Worm (Caenorhabditis elegans) whole organism, L3 larva: ENCODE measurements around the gene cmtr-2.

ENCODE experiments used
- R02D3.7 ChIP-seq: fragments of 150-350 bp; optimal IDR thresholded peaks from 2 replicates; lab custom pipeline; 2014; ENCODE audit warnings: missing biosample characterization, missing genetic modification characterization
- aly-2 ChIP-seq: fragments of 150-350 bp; optimal IDR thresholded peaks from 2 replicates; lab custom pipeline; 2014; ENCODE audit warnings: missing biosample characterization, missing genetic modification characterization
- ama-1 ChIP-seq: fragments of 150-350 bp; optimal IDR thresholded peaks from 2 replicates; lab custom pipeline; 2018
- ceh-16 ChIP-seq: sonication (generic microtip); optimal IDR thresholded peaks from 2 replicates; lab custom pipeline; 2017; ENCODE audit warnings: missing biosample characterization, missing genetic modification characterization
- ceh-28 ChIP-seq: fragments of 150-350 bp; optimal IDR thresholded peaks from 2 replicates; lab custom pipeline; 2014; ENCODE audit warnings: missing biosample characterization, missing genetic modification reagents, missing genetic modification characterization
- ceh-82 ChIP-seq: fragments of 150-350 bp; optimal IDR thresholded peaks from 2 replicates; lab custom pipeline; 2014; ENCODE audit warnings: missing biosample characterization, missing genetic modification characterization
- ceh-9 ChIP-seq: sonication (generic microtip); optimal IDR thresholded peaks from 2 replicates; lab custom pipeline; 2018; ENCODE audit warnings: missing biosample characterization, missing genetic modification characterization
- daf-12 ChIP-seq: fragments of 150-350 bp; optimal IDR thresholded peaks from 2 replicates; lab custom pipeline; 2014; ENCODE audit warnings: missing biosample characterization, missing genetic modification reagents, missing genetic modification characterization
- egl-27 ChIP-seq: sonication (generic microtip); optimal IDR thresholded peaks from 4 replicates; lab custom pipeline; 2017; ENCODE audit warnings: missing biosample characterization, missing genetic modification reagents, missing genetic modification characterization
- egl-5 ChIP-seq: fragments of 150-350 bp; optimal IDR thresholded peaks from 2 replicates; lab custom pipeline; 2017; ENCODE audit warnings: missing biosample characterization, missing genetic modification reagents, missing genetic modification characterization, inconsistent platforms
- elt-1 ChIP-seq: fragments of 150-350 bp; optimal IDR thresholded peaks from 2 replicates; lab custom pipeline; 2014; ENCODE audit warnings: missing biosample characterization, missing genetic modification characterization
- elt-2 ChIP-seq: sonication (generic microtip); optimal IDR thresholded peaks from 2 replicates; lab custom pipeline; 2016; ENCODE audit warnings: missing genetic modification reagents, mild to moderate bottlenecking, missing genetic modification characterization, missing compliant biosample characterization
- elt-3 ChIP-seq, 3 experiments: fragments of 150-350 bp in 1 of 3; sonication (generic microtip) in 2 of 3; optimal IDR thresholded peaks; 2 replicates in 2 of 3; 4 replicates in 1 of 3; lab custom pipeline; 2014 to 2017; ENCODE audit warnings: missing biosample characterization in 3 of 3, missing genetic modification characterization in 3 of 3
- eor-1 ChIP-seq, 2 experiments: fragments of 150-350 bp; optimal IDR thresholded peaks; 2 replicates each; lab custom pipeline; 2014 to 2018; ENCODE audit warnings: missing biosample characterization in 2 of 2, missing genetic modification characterization in 2 of 2
- fkh-10 ChIP-seq: sonication (generic microtip); optimal IDR thresholded peaks from 2 replicates; lab custom pipeline; 2017; ENCODE audit warnings: missing biosample characterization, missing genetic modification reagents, missing genetic modification characterization
- fkh-2 ChIP-seq: fragments of 150-350 bp; optimal IDR thresholded peaks from 2 replicates; lab custom pipeline; 2014; ENCODE audit warnings: missing biosample characterization, missing genetic modification reagents, missing genetic modification characterization
- fos-1 ChIP-seq: fragments of 150-350 bp; optimal IDR thresholded peaks from 2 replicates; lab custom pipeline; 2014; ENCODE audit warnings: missing biosample characterization, missing genetic modification characterization
- lin-15B ChIP-seq: fragments of 150-350 bp; optimal IDR thresholded peaks from 2 replicates; lab custom pipeline; 2014; ENCODE audit warnings: missing biosample characterization, missing genetic modification characterization
- lin-39 ChIP-seq: fragments of 150-350 bp; optimal IDR thresholded peaks from 2 replicates; lab custom pipeline; 2018; ENCODE audit warnings: missing biosample characterization, missing genetic modification reagents, missing genetic modification characterization
- mdl-1 ChIP-seq: fragments of 150-350 bp; optimal IDR thresholded peaks from 2 replicates; lab custom pipeline; 2014; ENCODE audit warnings: missing biosample characterization, missing genetic modification characterization
- mml-1 ChIP-seq: fragments of 150-350 bp; sonication (generic microtip); optimal IDR thresholded peaks from 3 replicates; lab custom pipeline; 2014; ENCODE audit warnings: missing biosample characterization, missing genetic modification characterization
- nfya-1 ChIP-seq: sonication (generic microtip); optimal IDR thresholded peaks from 2 replicates; lab custom pipeline; 2017; ENCODE audit warnings: missing genetic modification characterization, mild to moderate bottlenecking, missing compliant biosample characterization, antibody characterized with exemption, moderate library complexity; ENCODE audit not compliant: insufficient read depth
- nhr-11 ChIP-seq: fragments of 150-350 bp; optimal IDR thresholded peaks from 2 replicates; lab custom pipeline; 2014; ENCODE audit warnings: missing biosample characterization, missing genetic modification characterization
- nhr-12 ChIP-seq: fragments of 150-350 bp; optimal IDR thresholded peaks from 2 replicates; lab custom pipeline; 2014; ENCODE audit warnings: missing biosample characterization, missing genetic modification characterization
- nhr-237 ChIP-seq: fragments of 150-350 bp; optimal IDR thresholded peaks from 2 replicates; lab custom pipeline; 2014; ENCODE audit warnings: missing biosample characterization, missing genetic modification characterization
- nhr-25 ChIP-seq: sonication (generic microtip); optimal IDR thresholded peaks from 2 replicates; lab custom pipeline; 2017; ENCODE audit warnings: missing biosample characterization, missing genetic modification characterization
- nhr-28 ChIP-seq: fragments of 150-350 bp; optimal IDR thresholded peaks from 2 replicates; lab custom pipeline; 2014; ENCODE audit warnings: missing biosample characterization, missing genetic modification characterization
- nhr-43 ChIP-seq: sonication (generic microtip); optimal IDR thresholded peaks from 2 replicates; lab custom pipeline; 2016; ENCODE audit warnings: mild to moderate bottlenecking, missing genetic modification characterization, missing compliant biosample characterization; ENCODE audit not compliant: poor library complexity, severe bottlenecking
- nhr-67 ChIP-seq: fragments of 150-350 bp; optimal IDR thresholded peaks from 2 replicates; lab custom pipeline; 2014; ENCODE audit warnings: missing biosample characterization, missing genetic modification characterization
- nhr-76 ChIP-seq: fragments of 150-350 bp; sonication (generic microtip); optimal IDR thresholded peaks from 5 replicates; lab custom pipeline; 2014; ENCODE audit warnings: missing biosample characterization, missing genetic modification characterization
- nhr-77 ChIP-seq: fragments of 150-350 bp; optimal IDR thresholded peaks from 2 replicates; lab custom pipeline; 2014; ENCODE audit warnings: missing biosample characterization, missing genetic modification characterization
- pha-4 ChIP-seq: fragments of 150-350 bp; optimal IDR thresholded peaks from 2 replicates; lab custom pipeline; 2014; ENCODE audit warnings: missing biosample characterization, missing genetic modification reagents, missing genetic modification characterization
- pqm-1 ChIP-seq: fragments of 150-350 bp; optimal IDR thresholded peaks from 2 replicates; lab custom pipeline; 2017; ENCODE audit warnings: missing biosample characterization, missing genetic modification characterization, inconsistent platforms
- sea-2 ChIP-seq: fragments of 150-350 bp; sonication (generic microtip); optimal IDR thresholded peaks from 4 replicates; lab custom pipeline; 2014; ENCODE audit warnings: missing biosample characterization, missing genetic modification reagents, missing genetic modification characterization
- skn-1 ChIP-seq: fragments of 150-350 bp; optimal IDR thresholded peaks from 2 replicates; lab custom pipeline; 2014; ENCODE audit warnings: missing biosample characterization, missing genetic modification characterization
- snpc-4 ChIP-seq: fragments of 150-350 bp; optimal IDR thresholded peaks from 2 replicates; lab custom pipeline; 2014; ENCODE audit warnings: missing biosample characterization, missing genetic modification characterization
- tbx-2 ChIP-seq: sonication (generic microtip); optimal IDR thresholded peaks from 2 replicates; lab custom pipeline; 2016; ENCODE audit warnings: mild to moderate bottlenecking, missing genetic modification characterization, missing compliant biosample characterization
- unc-62 ChIP-seq: fragments of 150-350 bp; sonication (generic microtip); optimal IDR thresholded peaks from 4 replicates; lab custom pipeline; 2014; ENCODE audit warnings: missing biosample characterization, missing genetic modification reagents, missing genetic modification characterization
- zag-1 ChIP-seq: fragments of 150-350 bp; optimal IDR thresholded peaks from 2 replicates; lab custom pipeline; 2014; ENCODE audit warnings: missing biosample characterization, missing genetic modification characterization
- ztf-11 ChIP-seq: fragments of 150-350 bp; optimal IDR thresholded peaks from 2 replicates; lab custom pipeline; 2014; ENCODE audit warnings: missing biosample characterization, missing genetic modification characterization
- ztf-4 ChIP-seq: fragments of 150-350 bp; optimal IDR thresholded peaks from 2 replicates; lab custom pipeline; 2014; ENCODE audit warnings: missing biosample characterization, missing genetic modification characterization

Gene cmtr-2

DNA sequence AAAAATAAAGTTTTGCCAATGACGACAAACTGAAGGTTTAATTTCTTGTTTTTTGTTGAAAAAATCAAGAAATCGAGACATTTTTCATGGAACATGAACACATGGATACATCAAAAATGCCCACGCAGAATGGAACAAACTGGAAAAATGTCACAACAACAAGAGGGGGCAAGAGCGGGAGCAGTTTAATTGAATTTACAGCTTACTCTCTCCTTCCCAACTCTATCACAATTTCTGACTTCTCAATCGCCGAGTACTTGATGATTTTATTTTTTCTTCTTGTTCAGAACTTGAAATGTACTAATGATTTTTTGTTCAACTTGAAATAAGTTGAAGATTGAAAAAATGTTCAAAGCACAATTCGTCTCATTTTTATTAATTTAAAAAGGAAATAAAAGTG is 30.1 kb downstream of the cmtr-2 start:
- TF ChIP-seq ama-1 (no peak), egl-5 (tag; lab: Kevin White, UChicago) (no peak), nhr-43 (tag; lab: Kevin White, UChicago) (no peak), elt-2 (tag; lab: Kevin White, UChicago) (no peak), nhr-76 (no peak), R02D3.7 (no peak), zag-1 (no peak), elt-3 (tag; optimal IDR thresholded peaks at IDR 0.05; lab: Kevin White, UChicago) (no peak), nhr-237 (no peak), unc-62 (no peak), nhr-67 (tag; lab: Kevin White, UChicago) (no peak)

DNA sequence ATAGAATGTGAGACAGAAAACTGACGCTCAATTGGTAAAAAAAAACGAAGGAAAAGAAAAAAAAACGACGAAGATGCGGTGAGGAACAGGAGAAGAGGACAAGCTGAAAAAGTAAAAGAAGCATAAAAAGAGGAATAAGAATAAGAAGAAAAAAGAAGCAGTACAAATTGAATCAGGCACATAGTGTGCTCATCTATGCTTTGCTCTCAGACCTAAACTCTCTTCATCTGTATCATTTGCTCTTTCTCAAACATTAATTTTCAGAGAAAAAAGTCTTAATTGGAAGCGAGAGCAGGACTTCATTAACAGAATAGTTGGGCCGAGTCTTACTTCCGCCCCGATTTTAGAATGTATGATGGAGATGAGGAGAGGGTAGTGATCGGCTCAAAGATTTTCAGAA is 31.7 kb downstream of the cmtr-2 start:
- TF ChIP-seq nfya-1 (tag; lab: Kevin White, UChicago) (peak; percentile 14), nhr-25 (no peak), fkh-10 (GFP tag; lab: Kevin White, UChicago) (peak; percentile 78), zag-1 (no peak), skn-1 (peak; percentile 7)
- TF ChIP-seq, all 47 proteins: peak for 3

DNA sequence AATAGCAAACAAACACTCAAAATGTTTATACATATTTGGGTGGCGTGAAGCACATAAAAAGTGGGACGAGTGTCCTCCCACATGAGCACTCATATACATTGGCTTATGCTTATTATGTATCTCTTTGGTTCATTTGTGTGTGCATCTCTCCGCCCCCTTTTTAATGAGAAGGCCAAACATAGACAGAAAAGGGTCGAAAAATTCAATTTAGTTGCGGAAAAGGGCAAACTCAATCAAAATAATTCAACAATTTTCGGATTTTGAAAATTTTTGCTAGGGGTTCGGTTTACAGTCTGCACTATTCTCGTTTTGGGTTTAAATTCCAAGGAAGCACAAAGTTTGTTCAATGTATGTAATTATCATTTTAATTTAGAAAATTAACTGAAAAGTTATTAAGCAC is 32.4 kb downstream of the cmtr-2 start:
- no peak for TF ChIP-seq egl-27 (tag; lab: Kevin White, UChicago)
- TF ChIP-seq elt-3 (tag; optimal IDR thresholded peaks at IDR 0.05; lab: Kevin White, UChicago), result no peak
- TF ChIP-seq nhr-43 (tag; lab: Kevin White, UChicago), result no peak
- TF ChIP-seq ceh-28 (tag; lab: Kevin White, UChicago), result no peak
- TF ChIP-seq R02D3.7, result no peak
- no peak for TF ChIP-seq pqm-1 (tag; lab: Kevin White, UChicago)
- TF ChIP-seq ceh-16, result no peak
- no peak for TF ChIP-seq snpc-4
- no peak for TF ChIP-seq nhr-77 (tag; lab: Kevin White, UChicago)
- no peak for TF ChIP-seq nhr-25
- no peak for TF ChIP-seq zag-1
- no peak for TF ChIP-seq fos-1 (tag; lab: Kevin White, UChicago)
- no peak for TF ChIP-seq skn-1
- TF ChIP-seq mml-1 (tag; lab: Kevin White, UChicago), result no peak
- TF ChIP-seq pha-4 (tag; lab: Kevin White, UChicago), result no peak
- no peak for TF ChIP-seq fkh-2 (tag; lab: Kevin White, UChicago)
- no peak for TF ChIP-seq ceh-82 (tag; lab: Kevin White, UChicago)
- TF ChIP-seq, all 47 proteins: peak for 0

DNA sequence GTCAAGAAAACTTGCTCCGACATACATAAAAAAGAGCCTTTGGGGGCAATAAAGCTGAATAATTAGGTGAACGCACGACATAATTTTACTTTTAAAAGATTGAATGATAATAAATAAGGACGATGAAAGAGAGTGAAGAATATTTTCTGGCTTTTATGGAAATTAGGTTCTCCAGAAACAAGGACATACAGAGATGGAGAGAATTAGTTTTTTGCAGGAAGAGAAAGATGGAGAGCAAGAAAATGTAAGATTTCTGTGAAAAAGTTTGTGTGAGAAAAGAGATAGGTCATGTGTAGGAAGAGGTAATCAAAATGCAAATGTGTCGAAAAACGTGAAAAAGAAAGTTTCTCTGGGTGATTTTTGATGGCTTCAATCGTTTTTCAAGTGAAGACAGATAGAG is 36.8 kb downstream of the cmtr-2 start, which contains the start of gene pdfr-1:
Gene pdfr-1, minus strand, starts transcription at position 101 of the 400 bp plus-strand sequence.
- no peak for TF ChIP-seq mdl-1
- TF ChIP-seq ceh-9 (tag; lab: Kevin White, UChicago), result no peak
- no peak for TF ChIP-seq nhr-43 (tag; lab: Kevin White, UChicago)
- no peak for TF ChIP-seq tbx-2
- no peak for TF ChIP-seq daf-12
- no peak for TF ChIP-seq aly-2 (tag; lab: Kevin White, UChicago)
- TF ChIP-seq eor-1 (tag; optimal IDR thresholded peaks at IDR 0.05; lab: Kevin White, UChicago), result no peak
- no peak for TF ChIP-seq lin-15B (tag; lab: Kevin White, UChicago)
- no peak for TF ChIP-seq pha-4 (tag; lab: Kevin White, UChicago)
- no peak for TF ChIP-seq egl-27 (tag; lab: Kevin White, UChicago)
- no peak for TF ChIP-seq lin-39 (tag; lab: Kevin White, UChicago)
- no peak for TF ChIP-seq nhr-12 (tag; lab: Kevin White, UChicago)
- no peak for TF ChIP-seq snpc-4
- no peak for TF ChIP-seq nhr-11
- TF ChIP-seq fos-1 (tag; lab: Kevin White, UChicago), result no peak

DNA sequence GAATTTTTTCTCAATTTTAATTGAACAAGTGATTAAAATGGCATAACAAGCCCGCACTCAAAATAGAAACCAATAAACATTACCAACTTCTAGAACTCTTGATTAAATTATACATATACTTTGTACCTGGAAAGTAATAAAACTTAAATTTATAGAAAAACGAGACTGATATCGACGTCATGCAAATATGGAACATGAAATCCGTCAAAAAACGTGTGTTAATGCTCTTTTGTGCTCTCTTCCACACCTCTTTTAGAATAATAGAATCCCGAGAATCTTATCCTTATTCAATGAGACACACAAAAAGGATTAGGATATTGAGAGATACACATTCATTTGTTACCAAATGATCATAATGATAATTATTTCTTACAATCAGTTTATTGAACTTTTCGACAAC is 38.7 kb downstream of the cmtr-2 start:
- TF ChIP-seq sea-2 (GFP tag; lab: Kevin White, UChicago) (no peak), elt-2 (tag; lab: Kevin White, UChicago) (no peak), mdl-1 (no peak), pha-4 (tag; lab: Kevin White, UChicago) (no peak), ztf-11 (tag; lab: Kevin White, UChicago) (no peak), nhr-28 (tag; lab: Kevin White, UChicago) (no peak), elt-1 (tag; lab: Kevin White, UChicago) (no peak), zag-1 (no peak), nhr-237 (no peak), mml-1 (tag; lab: Kevin White, UChicago) (no peak), ztf-4 (tag; lab: Kevin White, UChicago) (no peak)
